Worm (Caenorhabditis elegans) whole organism, mixed stage, embryonic: ENCODE data around the gene C10C6.3.

ENCODE experiments used
- ces-1 ChIP-seq: fragments of 150-350 bp; optimal IDR thresholded peaks from 2 replicates; lab custom pipeline; 2014; ENCODE audit warnings: missing biosample characterization, missing genetic modification reagents, missing genetic modification characterization
- elt-3 ChIP-seq: fragments of 150-350 bp; optimal IDR thresholded peaks from 2 replicates; lab custom pipeline; 2014; ENCODE audit warnings: missing biosample characterization, missing genetic modification characterization
- nhr-237 ChIP-seq: fragments of 150-350 bp; optimal IDR thresholded peaks from 2 replicates; lab custom pipeline; 2014; ENCODE audit warnings: missing biosample characterization, missing genetic modification characterization
- nhr-76 ChIP-seq: sonication (generic microtip); optimal IDR thresholded peaks from 2 replicates; lab custom pipeline; 2017; ENCODE audit warnings: missing biosample characterization, missing genetic modification characterization
- pha-4 ChIP-seq: fragments of 150-350 bp; optimal IDR thresholded peaks from 2 replicates; lab custom pipeline; 2018; ENCODE audit warnings: missing biosample characterization, missing genetic modification reagents, missing genetic modification characterization
- snpc-4 ChIP-seq: fragments of 150-350 bp; optimal IDR thresholded peaks from 2 replicates; lab custom pipeline; 2014; ENCODE audit warnings: missing biosample characterization, missing genetic modification characterization
- unc-120 ChIP-seq: sonication (generic microtip); optimal IDR thresholded peaks from 2 replicates; lab custom pipeline; 2017; ENCODE audit warnings: missing genetic modification characterization, missing compliant biosample characterization; ENCODE audit not compliant: poor library complexity, severe bottlenecking
- unc-39 ChIP-seq: fragments of 150-350 bp; optimal IDR thresholded peaks from 2 replicates; lab custom pipeline; 2014; ENCODE audit warnings: missing biosample characterization, missing genetic modification characterization
- ztf-11 ChIP-seq: fragments of 150-350 bp; optimal IDR thresholded peaks from 2 replicates; lab custom pipeline; 2014; ENCODE audit warnings: missing biosample characterization, missing genetic modification characterization

ce11 chrIV:11494924-11495323 lies 29.9 kb upstream of the C10C6.3 start:
- no peak for TF ChIP-seq snpc-4 (tag; lab: Kevin White, UChicago)
- no peak for TF ChIP-seq unc-39 (tag; lab: Kevin White, UChicago)
- no peak for TF ChIP-seq elt-3 (tag; lab: Kevin White, UChicago)
- TF ChIP-seq nhr-237 = no peak
- no peak for TF ChIP-seq nhr-76
- no peak for TF ChIP-seq pha-4 (tag; lab: Kevin White, UChicago)
- no peak for TF ChIP-seq ztf-11
- TF ChIP-seq ces-1 (GFP tag; lab: Kevin White, UChicago) = peak; percentile 47
- TF ChIP-seq unc-120 (tag; lab: Kevin White, UChicago) = no peak
